Fruit fly (Drosophila melanogaster): Measurements from ENCODE around the gene CG31370.

CG31370 gene

DNA sequence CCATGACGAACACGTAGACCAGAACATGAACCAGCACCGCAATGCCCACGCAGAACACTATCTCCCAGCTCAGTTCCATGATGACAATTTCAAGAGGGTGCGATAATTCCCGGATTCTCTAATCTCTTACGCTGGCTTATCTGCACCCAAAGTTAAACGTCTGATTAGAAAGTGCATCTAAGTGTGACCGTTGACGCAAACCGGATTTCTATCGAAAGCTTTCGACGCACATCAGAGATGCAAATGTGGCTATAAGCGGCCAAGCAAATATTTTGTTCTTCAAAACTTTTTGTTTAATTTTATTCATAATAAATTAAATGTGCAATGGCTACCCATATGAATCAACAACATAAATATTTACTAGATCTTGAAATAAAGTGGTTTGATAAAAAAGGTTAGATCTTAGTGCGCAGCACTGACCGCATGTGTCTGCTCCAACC lies 39.9 kb upstream of the CG31370 start, which contains the start of the genes Kdsr and CG11858 (continued):
- TF ChIP-seq Ptx1 (GFP tag; IDR thresholded peaks at IDR 0.05) (peak; percentile 81), CHES-1-like (GFP tag; optimal IDR thresholded peaks at IDR 0.05) (peak; percentile 41), luna (GFP tag; optimal IDR thresholded peaks at IDR 0.05) (peak; percentile 40), CG9876 (GFP tag; optimal IDR thresholded peaks at IDR 0.05) (no peak), CG5245 (GFP tag; optimal IDR thresholded peaks at IDR 0.05) (peak; percentile 24), CG15601 (tag; optimal IDR thresholded peaks at IDR 0.05) (peak; percentile 56), CG2199 (GFP tag; IDR thresholded peaks at IDR 0.05) (no peak), pros (GFP tag; optimal IDR thresholded peaks at IDR 0.05) (no peak), Spps (tag; optimal IDR thresholded peaks at IDR 0.05) (peak; percentile 51), HLH3B (GFP tag; IDR thresholded peaks at IDR 0.05) (peak; percentile 21; the same call in 1 of the 2 replicates), seq (GFP tag; IDR thresholded peaks at IDR 0.05) (peak; percentile 55; the same call in 1 of the 2 replicates), CG32767 (GFP tag; IDR thresholded peaks at IDR 0.05) (peak; percentile 23; the same call in 1 of the 2 replicates), CG30020 (tag; optimal IDR thresholded peaks at IDR 0.05) (peak; percentile 46), D19B (GFP tag; optimal IDR thresholded peaks at IDR 0.05) (no peak), Six4 (GFP tag; optimal IDR thresholded peaks at IDR 0.05) (no peak), shn (GFP tag; optimal IDR thresholded peaks at IDR 0.05) (peak; percentile 59), MESR4 (GFP tag; optimal IDR thresholded peaks at IDR 0.05) (peak; percentile 43), CG8359 (GFP tag; optimal IDR thresholded peaks at IDR 0.05; ENCODE audit: borderline replicate concordance) (peak; percentile 16), Ets65A (GFP tag) (peak; percentile 94), CG7745 (tag; optimal IDR thresholded peaks at IDR 0.05) (no peak), Gsc (GFP tag; IDR thresholded peaks at IDR 0.05) (no peak), Mad (GFP tag; optimal IDR thresholded peaks at IDR 0.05) (peak; percentile 61), Ada2b (GFP tag; IDR thresholded peaks at IDR 0.05) (peak; percentile 57; the same call in 1 of the 2 replicates), CG4424 (GFP tag; optimal IDR thresholded peaks at IDR 0.05) (peak; percentile 56), sd (tag; optimal IDR thresholded peaks at IDR 0.05) (peak; percentile 27), Bteb2 (GFP tag; optimal IDR thresholded peaks at IDR 0.05) (peak; percentile 68), CG1603 (tag; optimal IDR thresholded peaks at IDR 0.05) (peak; percentile 57), chinmo (GFP tag; IDR thresholded peaks at IDR 0.05; ENCODE audit: partially characterized antibody) (peak; percentile 95), maf-S (GFP tag; optimal IDR thresholded peaks at IDR 0.05) (peak; percentile 40), CG9817 (tag; optimal IDR thresholded peaks at IDR 0.05) (peak; percentile 65), dimm (GFP tag; IDR thresholded peaks at IDR 0.05) (no peak), CG16863 (GFP tag; optimal IDR thresholded peaks at IDR 0.05) (peak; percentile 15), CG10267 (tag; optimal IDR thresholded peaks at IDR 0.05) (peak; percentile 63), CG33213 (GFP tag; optimal IDR thresholded peaks at IDR 0.05) (peak; percentile 51), CG18599 (GFP tag; optimal IDR thresholded peaks at IDR 0.05) (no peak), CG10147 (GFP tag; optimal IDR thresholded peaks at IDR 0.05) (peak; percentile 63), gcm2 (GFP tag; optimal IDR thresholded peaks at IDR 0.05) (peak; percentile 28), usp (GFP tag; optimal IDR thresholded peaks at IDR 0.05) (no peak), CG8924 (tag; optimal IDR thresholded peaks at IDR 0.05) (peak; percentile 58), jing (GFP tag; optimal IDR thresholded peaks at IDR 0.05) (no peak), CG2120 (GFP tag; optimal IDR thresholded peaks at IDR 0.05) (peak; percentile 82), CG7786 (GFP tag; optimal IDR thresholded peaks at IDR 0.05) (peak; percentile 52), kah (GFP tag; optimal IDR thresholded peaks at IDR 0.05) (peak; percentile 1), sug (tag; optimal IDR thresholded peaks at IDR 0.05) (peak; percentile 70), ERR (GFP tag; optimal IDR thresholded peaks at IDR 0.05) (no peak), CG9727 (GFP tag; optimal IDR thresholded peaks at IDR 0.05) (peak; percentile 53), cwo (GFP tag; optimal IDR thresholded peaks at IDR 0.05) (peak; percentile 12), CG7839 (tag; optimal IDR thresholded peaks at IDR 0.05) (peak; percentile 64), CG10543 (GFP tag; optimal IDR thresholded peaks at IDR 0.05) (peak; percentile 59), CG3847 (GFP tag; IDR thresholded peaks at IDR 0.05) (peak; percentile 68), Myb (GFP tag; optimal IDR thresholded peaks at IDR 0.05) (peak; percentile 51)

All from whole organism, embryonic.